Worm (Caenorhabditis elegans): ENCODE data around the gene F14D7.2.

Gene F14D7.2

DNA sequence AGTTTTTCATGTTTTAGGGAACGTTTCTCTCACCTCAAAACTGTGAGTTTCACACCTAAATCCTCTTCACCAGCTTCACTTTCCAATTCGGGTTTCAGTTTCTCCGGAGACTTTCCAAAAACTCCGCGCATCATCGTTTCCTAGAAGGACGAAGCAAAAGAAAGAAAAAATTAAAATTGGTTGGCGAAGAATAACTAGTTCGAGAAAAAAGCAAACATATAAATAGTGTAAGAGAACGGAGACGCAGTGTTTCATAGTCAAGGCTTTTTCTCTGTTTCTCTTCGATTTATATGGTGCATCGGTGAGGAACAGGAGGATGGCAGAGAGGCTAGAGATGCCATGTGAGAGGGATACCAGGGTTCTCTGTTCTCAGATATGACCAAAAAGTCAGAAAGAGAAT, 29.2 kb upstream of the F14D7.2 start, which contains the start of gene F47B8.3 (continued):
- TF ChIP-seq lin-13 (GFP tag; optimal IDR thresholded peaks at IDR 0.05) (no peak), ces-1 (GFP tag; optimal IDR thresholded peaks at IDR 0.05) (no peak), swsn-7 (tag; optimal IDR thresholded peaks at IDR 0.05) (peak; percentile 40), pag-3 (tag; optimal IDR thresholded peaks at IDR 0.05; ENCODE audit: borderline replicate concordance, insufficient read depth) (peak; percentile 93), zip-4 (GFP tag; optimal IDR thresholded peaks at IDR 0.05) (no peak), nhr-20 (tag; optimal IDR thresholded peaks at IDR 0.05) (peak; percentile 53), sox-4 (tag; optimal IDR thresholded peaks at IDR 0.05) (no peak), sup-37 (GFP tag; optimal IDR thresholded peaks at IDR 0.05) (no peak), nhr-76 (tag; optimal IDR thresholded peaks at IDR 0.05) (no peak), lin-39 (tag; optimal IDR thresholded peaks at IDR 0.05) (no peak), fkh-4 (tag; optimal IDR thresholded peaks at IDR 0.05; ENCODE audit: borderline replicate concordance) (no peak), aly-2 (tag; optimal IDR thresholded peaks at IDR 0.05) (no peak), nhr-237 (tag; optimal IDR thresholded peaks at IDR 0.05) (no peak), hlh-4 (tag; optimal IDR thresholded peaks at IDR 0.05) (no peak), alr-1 (tag; optimal IDR thresholded peaks at IDR 0.05; ENCODE audit: borderline replicate concordance) (no peak), isw-1 (GFP tag; IDR thresholded peaks at IDR 0.05) (no peak), unc-30 (tag; optimal IDR thresholded peaks at IDR 0.05) (no peak), ets-5 (GFP tag; IDR thresholded peaks at IDR 0.05) (no peak), vab-15 (tag; optimal IDR thresholded peaks at IDR 0.05) (no peak), egl-13 (tag; optimal IDR thresholded peaks at IDR 0.05) (no peak), C34B4.2 (tag; optimal IDR thresholded peaks at IDR 0.05) (no peak), dsc-1 (tag; optimal IDR thresholded peaks at IDR 0.05) (no peak), lin-15B (tag; optimal IDR thresholded peaks at IDR 0.05) (no peak), mep-1 (tag; optimal IDR thresholded peaks at IDR 0.05) (peak; percentile 77), nhr-84 (tag; optimal IDR thresholded peaks at IDR 0.05) (no peak), efl-3 (GFP tag; optimal IDR thresholded peaks at IDR 0.05) (no peak), irx-1 (tag; optimal IDR thresholded peaks at IDR 0.05) (no peak), elt-3 (tag; optimal IDR thresholded peaks at IDR 0.05) (no peak), lin-35 (GFP tag; optimal IDR thresholded peaks at IDR 0.05) (peak; percentile 52 to 57), grh-1 (GFP tag; IDR thresholded peaks at IDR 0.05) (no peak), fos-1 (tag; optimal IDR thresholded peaks at IDR 0.05) (peak; percentile 22), ceh-90 (tag; optimal IDR thresholded peaks at IDR 0.05) (no peak), snpc-4 (tag; optimal IDR thresholded peaks at IDR 0.05) (peak; percentile 55), efl-1 (optimal IDR thresholded peaks at IDR 0.05) (peak; percentile 61 to 82), efl-1 (GFP tag; optimal IDR thresholded peaks at IDR 0.05 in 1 of 2) (peak; percentile 37 to 60), unc-62 (GFP tag; optimal IDR thresholded peaks at IDR 0.05) (no peak), pqm-1 (tag; optimal IDR thresholded peaks at IDR 0.05) (no peak), Y116A8C.19 (tag; optimal IDR thresholded peaks at IDR 0.05; ENCODE audit: borderline replicate concordance) (no peak)

ce11 chrV:14320730-14321319, 27.3 kb upstream of the F14D7.2 start:
- TF ChIP-seq mep-1 (tag; optimal IDR thresholded peaks at IDR 0.05) (no peak), efl-1 (optimal IDR thresholded peaks at IDR 0.05) (no peak), efl-1 (GFP tag; optimal IDR thresholded peaks at IDR 0.05 in 1 of 2) (peak in 1 of 2 experiments; percentile 61)

- no peak for TF ChIP-seq nhr-11 (tag; optimal IDR thresholded peaks at IDR 0.05)
- TF ChIP-seq grh-1 (GFP tag; IDR thresholded peaks at IDR 0.05): no peak
- no peak for TF ChIP-seq ama-1 (optimal IDR thresholded peaks at IDR 0.05)
- TF ChIP-seq unc-30 (tag; optimal IDR thresholded peaks at IDR 0.05): no peak
- TF ChIP-seq mab-9 (GFP tag; IDR thresholded peaks at IDR 0.05): no peak
- TF ChIP-seq hlh-4 (tag; optimal IDR thresholded peaks at IDR 0.05): no peak
- no peak for TF ChIP-seq ces-1 (GFP tag; optimal IDR thresholded peaks at IDR 0.05)
Measured at ce11 chrV:14320246-14320645, 26.7 kb upstream of the F14D7.2 start, which contains the start of gene F47B8.14. Gene F47B8.14 (plus strand): TSS chrV:14320546.

Data from whole organism, L1 larva.